Worm (Caenorhabditis elegans) whole organism, L4 larva: ENCODE results near the gene Y43F8C.11.

Experiments used
- Y105C5A.15 ChIP-seq: fragments of 200-800 bp; sonication (Bioruptor generic); IDR thresholded peaks from 2 replicates; pipeline ENCODE4 v1.3.6; 2022; ENCODE audit warnings: missing genetic modification characterization, missing compliant biosample characterization
- Y5F2A.4 ChIP-seq: fragments of 200-800 bp; sonication (Bioruptor generic); optimal IDR thresholded peaks from 2 replicates; lab custom pipeline; 2018; ENCODE audit warnings: mild to moderate bottlenecking, missing genetic modification characterization, missing compliant biosample characterization
- aly-2 ChIP-seq: sonication (generic microtip); optimal IDR thresholded peaks from 2 replicates; lab custom pipeline; 2018; ENCODE audit warnings: missing biosample characterization, missing genetic modification characterization
- ama-1 ChIP-seq: fragments of 150-350 bp; optimal IDR thresholded peaks from 2 replicates; lab custom pipeline; 2014; ENCODE audit warnings: inconsistent platforms, mixed read lengths
- attf-4 ChIP-seq: sonication (generic microtip); optimal IDR thresholded peaks from 3 replicates; lab custom pipeline; 2017; ENCODE audit warnings: missing biosample characterization, missing genetic modification characterization
- ceh-28 ChIP-seq: fragments of 150-350 bp; optimal IDR thresholded peaks from 2 replicates; lab custom pipeline; 2014; ENCODE audit warnings: missing biosample characterization, missing genetic modification reagents, missing genetic modification characterization
- dmd-9 ChIP-seq: fragments of 200-800 bp; sonication (Bioruptor generic); IDR thresholded peaks from 2 replicates; pipeline ENCODE4 v1.3.6; 2022; ENCODE audit warnings: missing genetic modification reagents, missing genetic modification characterization, missing compliant biosample characterization
- dve-1 ChIP-seq: sonication (generic microtip); optimal IDR thresholded peaks from 2 replicates; lab custom pipeline; 2017; ENCODE audit warnings: antibody characterized with exemption, mild to moderate bottlenecking, missing genetic modification characterization, missing compliant biosample characterization; ENCODE audit not compliant: insufficient read depth
- egl-43 ChIP-seq: fragments of 200-800 bp; sonication (Bioruptor generic); IDR thresholded peaks from 2 replicates; pipeline ENCODE4 v1.3.6; 2022; ENCODE audit warnings: missing genetic modification reagents, missing genetic modification characterization, missing compliant biosample characterization
- hmg-1.1 ChIP-seq: fragments of 200-800 bp; sonication (Bioruptor generic); IDR thresholded peaks from 2 replicates; pipeline ENCODE4 v1.3.6; 2022; ENCODE audit warnings: missing genetic modification reagents, missing genetic modification characterization, missing compliant biosample characterization
- lin-1 ChIP-seq: fragments of 200-800 bp; sonication (Bioruptor generic); IDR thresholded peaks from 2 replicates; pipeline ENCODE4 v1.3.6; 2022; ENCODE audit warnings: missing genetic modification reagents, missing genetic modification characterization, missing compliant biosample characterization
- lin-15B ChIP-seq: fragments of 150-350 bp; sonication (generic microtip); optimal IDR thresholded peaks from 3 replicates; lab custom pipeline; 2014; ENCODE audit warnings: missing biosample characterization, missing genetic modification characterization
- lin-39 ChIP-seq: fragments of 150-350 bp; optimal IDR thresholded peaks from 2 replicates; lab custom pipeline; 2014; ENCODE audit warnings: missing biosample characterization, missing genetic modification reagents, missing genetic modification characterization
- lir-3 ChIP-seq: sonication (generic microtip); optimal IDR thresholded peaks from 2 replicates; lab custom pipeline; 2016; ENCODE audit warnings: mild to moderate bottlenecking, missing genetic modification characterization, missing compliant biosample characterization
- madf-5 ChIP-seq, 2 experiments: fragments of 200-800 bp; sonication (Bioruptor generic); IDR thresholded peaks; 2 replicates each; pipeline ENCODE4 v1.3.6; 2022; ENCODE audit warnings: missing compliant biosample characterization in 2 of 2, missing genetic modification characterization in 2 of 2
- madf-9 ChIP-seq: fragments of 200-800 bp; sonication (Bioruptor generic); conservative IDR thresholded peaks from 2 replicates; pipeline ENCODE4 v1.3.6; 2022; ENCODE audit warnings: missing genetic modification reagents, missing genetic modification characterization, missing compliant biosample characterization
- mdt-29 ChIP-seq: fragments of 200-800 bp; sonication (Bioruptor generic); IDR thresholded peaks from 2 replicates; pipeline ENCODE4 v1.3.6; 2022; ENCODE audit warnings: missing genetic modification reagents, missing genetic modification characterization, missing compliant biosample characterization
- mxl-3 ChIP-seq: fragments of 200-800 bp; sonication (Bioruptor generic); optimal IDR thresholded peaks from 2 replicates; lab custom pipeline; 2018; ENCODE audit warnings: mild to moderate bottlenecking, missing genetic modification characterization, missing compliant biosample characterization
- nhr-111 ChIP-seq: fragments of 200-800 bp; sonication (Bioruptor generic); optimal IDR thresholded peaks from 2 replicates; lab custom pipeline; 2018; ENCODE audit warnings: mild to moderate bottlenecking, missing genetic modification characterization, missing compliant biosample characterization
- nhr-42 ChIP-seq: fragments of 200-800 bp; sonication (Bioruptor generic); IDR thresholded peaks from 2 replicates; pipeline ENCODE4 v1.3.6; 2022; ENCODE audit warnings: missing genetic modification characterization, missing compliant biosample characterization
- php-3 ChIP-seq: fragments of 200-800 bp; sonication (Bioruptor generic); IDR thresholded peaks from 2 replicates; pipeline ENCODE4 v1.3.6; 2022; ENCODE audit warnings: missing genetic modification reagents, missing genetic modification characterization, missing compliant biosample characterization
- set-16 ChIP-seq: fragments of 200-800 bp; sonication (Bioruptor generic); IDR thresholded peaks from 2 replicates; pipeline ENCODE4 v1.3.6; 2022; ENCODE audit warnings: missing genetic modification reagents, missing genetic modification characterization, missing compliant biosample characterization
- tag-97 ChIP-seq: fragments of 200-800 bp; sonication (Bioruptor generic); IDR thresholded peaks from 2 replicates; pipeline ENCODE4 v1.3.6; 2022; ENCODE audit warnings: missing genetic modification characterization, missing compliant biosample characterization
- tra-1 ChIP-seq: fragments of 200-800 bp; sonication (Bioruptor generic); IDR thresholded peaks from 2 replicates; pipeline ENCODE4 v1.3.6; 2022; ENCODE audit warnings: missing genetic modification reagents, missing genetic modification characterization, missing compliant biosample characterization
- unc-62 ChIP-seq, 3 experiments: fragments of 150-350 bp in 1 of 3; sonication (generic microtip); optimal IDR thresholded peaks in 2 of 3; peaks in 1 of 3; 1 replicate in 1 of 3; 2 replicates in 2 of 3; lab custom pipeline; 2014 to 2017; ENCODE audit warnings: missing biosample characterization in 3 of 3, missing genetic modification characterization in 3 of 3, missing genetic modification reagents in 3 of 3, missing genotype in 1 of 3
- vab-7 ChIP-seq: fragments of 200-800 bp; sonication (Bioruptor generic); IDR thresholded peaks from 2 replicates; pipeline ENCODE4 v1.3.6; 2022; ENCODE audit warnings: missing genetic modification reagents, missing genetic modification characterization, missing compliant biosample characterization
- ztf-11 ChIP-seq: fragments of 150-350 bp; optimal IDR thresholded peaks from 2 replicates; lab custom pipeline; 2014; ENCODE audit warnings: missing biosample characterization, missing genetic modification characterization

Gene Y43F8C.11

ce11 chrV:19629544-19629943 is 40.5 kb upstream of the Y43F8C.11 start:
- TF ChIP-seq vab-7: 0 out of 2 replicates have a peak, but pooled peaks have one; percentile 30
- no peak for TF ChIP-seq ztf-11 (tag; lab: Kevin White, UChicago)
- TF ChIP-seq nhr-42 (GFP tag; lab: Robert Waterston, UW): no peak
- 0 out of 2 replicates have a peak, but pooled peaks have one; percentile 5 for TF ChIP-seq tra-1 (GFP tag; lab: Robert Waterston, UW)
- TF ChIP-seq attf-4 (tag; lab: Kevin White, UChicago): no peak
- peak in 1 of 2 experiments; percentile 67 for TF ChIP-seq unc-62 (GFP tag; optimal IDR thresholded peaks at IDR 0.05 in 1 of 2; lab: Kevin White, UChicago)
- no peak for TF ChIP-seq unc-62 (tag; optimal IDR thresholded peaks at IDR 0.05; lab: Kevin White, UChicago)
- peak; percentile 40; the same call in 1 of the 2 replicates for TF ChIP-seq set-16 (GFP tag; lab: Robert Waterston, UW)
- TF ChIP-seq madf-5 (GFP tag; IDR thresholded peaks at IDR 0.05; lab: Robert Waterston, UW): 0 out of 4 replicates have a peak, but pooled peaks of 1 of the 2 experiments have one; percentile 48

DNA sequence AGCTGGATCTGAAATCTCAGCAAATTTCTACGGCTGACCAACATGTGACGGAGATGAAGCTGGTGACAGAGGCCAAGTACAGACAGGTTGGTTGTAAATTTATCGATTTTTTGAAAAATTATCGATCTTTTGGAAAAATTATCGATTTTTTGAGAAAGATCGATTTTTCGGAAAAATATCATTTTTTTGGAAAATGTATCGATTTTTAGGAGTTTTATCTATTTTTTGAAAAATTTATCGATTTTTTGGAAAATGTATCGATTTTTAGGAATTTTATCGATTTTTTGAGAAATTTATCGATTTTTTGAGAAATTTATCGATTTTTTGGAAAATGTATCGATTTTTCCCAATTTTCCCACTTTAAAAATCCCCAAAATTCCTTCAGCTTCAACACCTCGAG is 40.1 kb upstream of the Y43F8C.11 start:
- TF ChIP-seq dmd-9 (GFP tag; lab: Robert Waterston, UW) (no peak), ama-1 (no peak), aly-2 (tag; lab: Kevin White, UChicago) (no peak), dve-1 (tag; lab: Kevin White, UChicago) (no peak), ceh-28 (peak; percentile 98), tra-1 (GFP tag; lab: Robert Waterston, UW) (no peak), mdt-29 (GFP tag; lab: Robert Waterston, UW) (no peak), madf-9 (GFP tag; lab: Robert Waterston, UW) (no peak)

DNA sequence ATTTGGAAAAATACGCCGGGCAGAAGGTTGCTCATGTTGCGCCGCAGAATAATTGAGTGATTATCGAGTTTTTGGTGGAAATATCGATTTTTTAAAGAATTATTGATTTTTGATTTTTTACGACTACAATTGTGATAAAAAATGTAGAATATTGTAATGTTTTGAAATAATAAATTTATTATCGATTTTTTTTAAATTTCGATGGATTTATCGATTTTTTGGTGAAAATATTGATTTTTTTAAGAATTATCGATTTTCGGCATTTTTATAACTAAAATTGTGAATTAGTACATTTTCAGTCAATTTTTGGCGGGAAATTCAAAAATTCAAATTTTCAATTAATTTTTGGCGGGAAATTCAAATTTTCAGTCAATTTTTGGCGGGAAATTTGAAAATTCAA is 39.5 kb upstream of the Y43F8C.11 start:
- TF ChIP-seq Y105C5A.15 (GFP tag; lab: Robert Waterston, UW) (no peak), hmg-1.1 (GFP tag; lab: Robert Waterston, UW) (no peak), lin-1 (GFP tag; lab: Robert Waterston, UW) (no peak), ceh-28 (peak; percentile 91), lir-3 (tag; lab: Kevin White, UChicago) (no peak), tag-97 (GFP tag; lab: Robert Waterston, UW) (no peak)
- TF ChIP-seq, all 104 proteins: peak for 1

- TF ChIP-seq Y5F2A.4 (GFP tag; lab: Kevin White, UChicago): no peak
- no peak for TF ChIP-seq ceh-28
- TF ChIP-seq Y105C5A.15 (GFP tag; lab: Robert Waterston, UW): no peak
- no peak for TF ChIP-seq dmd-9 (GFP tag; lab: Robert Waterston, UW)
- TF ChIP-seq nhr-111: no peak
- no peak for TF ChIP-seq egl-43 (GFP tag; lab: Robert Waterston, UW)
- no peak for TF ChIP-seq lin-15B (tag; lab: Kevin White, UChicago)
Observed at ce11 chrV:19632546-19632945, 37.5 kb upstream of the Y43F8C.11 start, which contains the start of gene Y43F8C.5. TSS of gene Y43F8C.5 (minus strand) at chrV:19632646.

DNA sequence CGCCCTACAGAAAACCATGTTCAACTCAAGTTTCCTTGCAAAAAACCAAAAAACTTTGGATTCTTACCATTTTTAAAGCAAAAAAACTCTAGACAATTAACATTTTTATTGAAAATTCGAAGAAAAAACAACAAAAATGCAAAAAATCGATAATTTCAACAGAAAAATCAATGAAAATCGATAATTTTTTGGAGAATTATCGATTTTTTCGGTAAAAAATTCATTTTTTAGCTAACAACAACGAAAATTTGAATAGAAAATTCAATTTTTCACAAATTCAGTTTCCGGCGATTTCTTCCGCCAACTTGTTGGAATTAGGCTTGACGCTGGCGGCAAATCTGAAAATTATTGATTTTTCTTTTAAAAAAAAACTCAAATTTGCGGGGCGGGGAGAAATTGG is 37.1 kb upstream of the Y43F8C.11 start:
- peak; percentile 92 for TF ChIP-seq ceh-28
- no peak for TF ChIP-seq lin-39 (tag; lab: Kevin White, UChicago)

- TF ChIP-seq unc-62 (GFP tag; optimal IDR thresholded peaks at IDR 0.05 in 1 of 2; lab: Kevin White, UChicago): peak in 1 of 2 experiments; percentile 48
- TF ChIP-seq unc-62 (tag; optimal IDR thresholded peaks at IDR 0.05; lab: Kevin White, UChicago): no peak
- TF ChIP-seq php-3 (GFP tag; lab: Robert Waterston, UW): no peak
- TF ChIP-seq mxl-3: no peak
Observed at ce11 chrV:19634197-19634596, 35.9 kb upstream of the Y43F8C.11 start.
